Worm (Caenorhabditis elegans): ENCODE measurements around the gene qua-1.

The qua-1 gene

DNA sequence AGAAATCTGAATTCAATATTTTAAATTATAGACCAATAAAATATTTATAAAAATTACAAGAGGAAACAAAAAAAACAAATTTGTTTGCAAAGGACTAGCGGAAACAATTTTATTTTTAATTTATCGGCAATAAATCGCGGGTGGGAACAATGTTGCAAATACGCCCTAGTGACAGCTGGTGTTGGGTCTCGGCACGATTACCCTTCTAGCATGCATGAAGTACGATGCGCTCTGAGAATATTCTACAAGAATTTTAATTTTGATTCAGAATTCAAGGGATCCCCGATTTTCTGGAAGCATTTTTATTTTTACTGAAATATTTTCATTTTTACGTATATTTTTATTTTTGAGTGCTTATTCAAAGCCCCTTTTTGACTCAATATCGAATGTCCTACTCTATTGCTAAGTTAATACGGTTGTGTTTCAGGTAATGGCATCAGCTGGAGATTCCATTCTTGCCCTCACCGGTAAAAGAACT lies 13.5 kb upstream of the qua-1 start, which contains the start of the genes mig-5 and cct-1:
Gene mig-5, minus strand, starts transcription at position 8 of the 478 bp plus-strand sequence.
Gene cct-1, plus strand, starts transcription at position 428 of the 478 bp plus-strand sequence.
- no peak for TF ChIP-seq aly-1 (tag; optimal IDR thresholded peaks at IDR 0.05)
- TF ChIP-seq tra-4 (tag; optimal IDR thresholded peaks at IDR 0.05): no peak
- TF ChIP-seq hnd-1 (tag; optimal IDR thresholded peaks at IDR 0.05): no peak
- TF ChIP-seq ceh-36 (tag; optimal IDR thresholded peaks at IDR 0.05): no peak
- TF ChIP-seq F13C5.2 (tag; optimal IDR thresholded peaks at IDR 0.05): peak; percentile 85
- peak; percentile 48; the same call in 1 of the 2 replicates for TF ChIP-seq flt-1 (GFP tag; IDR thresholded peaks at IDR 0.05)
- no peak for TF ChIP-seq scrt-1 (GFP tag; IDR thresholded peaks at IDR 0.05)
- TF ChIP-seq hmbx-1 (tag; optimal IDR thresholded peaks at IDR 0.05): no peak
- TF ChIP-seq hmg-4 (GFP tag; optimal IDR thresholded peaks at IDR 0.05): peak; percentile 31

DNA sequence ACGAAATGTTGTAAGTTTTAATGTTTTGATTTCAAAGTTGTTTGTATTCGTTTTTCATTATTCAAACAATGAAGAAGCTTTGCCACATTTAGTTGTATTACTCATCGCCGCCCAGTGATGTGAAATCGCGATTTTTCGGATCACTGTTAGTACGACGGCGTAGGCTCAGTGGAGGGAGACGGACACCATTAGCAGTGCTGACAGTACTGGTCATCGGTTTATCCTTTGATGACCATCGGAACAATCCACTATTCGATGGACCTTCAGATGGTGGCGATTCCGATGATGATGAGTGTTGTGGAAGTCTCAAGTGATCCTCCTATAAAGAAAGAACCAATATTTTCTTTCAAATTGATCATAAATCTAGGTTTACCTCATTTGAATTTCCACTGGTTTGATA lies 11.1 kb upstream of the qua-1 start:
- TF ChIP-seq F13C5.2 (tag; optimal IDR thresholded peaks at IDR 0.05) (no peak), tbx-37 (GFP tag; conservative IDR thresholded peaks at IDR 0.05) (no peak), scrt-1 (GFP tag; IDR thresholded peaks at IDR 0.05) (no peak), tra-4 (tag; optimal IDR thresholded peaks at IDR 0.05) (no peak), pes-1 (GFP tag; IDR thresholded peaks at IDR 0.05) (no peak), aly-1 (tag; optimal IDR thresholded peaks at IDR 0.05) (no peak), hmg-4 (GFP tag; optimal IDR thresholded peaks at IDR 0.05) (no peak)

DNA sequence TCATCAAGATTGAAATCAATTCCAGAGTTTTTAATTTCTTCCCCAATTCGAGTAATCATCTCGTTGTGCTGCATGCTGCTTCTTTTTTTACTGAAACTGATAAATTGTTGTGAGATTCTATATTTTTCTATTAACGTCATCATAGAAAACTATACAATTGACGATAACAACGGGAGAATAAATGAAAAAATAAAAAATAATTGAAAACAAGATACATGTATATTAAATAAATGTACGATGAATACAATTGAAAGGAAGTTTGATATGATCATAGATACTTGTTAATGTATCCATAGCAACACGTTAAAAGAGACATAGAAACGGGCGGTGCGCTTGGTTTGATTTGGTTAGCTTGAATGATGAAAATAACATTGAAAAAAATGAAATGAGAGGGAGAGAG lies 8.1 kb upstream of the qua-1 start, which contains the start of gene T05C12.8:
Gene T05C12.8, minus strand, starts transcription at position 101 of the 400 bp plus-strand sequence.
- TF ChIP-seq aly-1 (tag; optimal IDR thresholded peaks at IDR 0.05) (no peak), ceh-13 (GFP tag; optimal IDR thresholded peaks at IDR 0.05) (no peak), pes-1 (GFP tag; IDR thresholded peaks at IDR 0.05) (no peak), B0310.2 (tag; optimal IDR thresholded peaks at IDR 0.05) (no peak), ama-1 (optimal IDR thresholded peaks at IDR 0.05) (no peak)

DNA sequence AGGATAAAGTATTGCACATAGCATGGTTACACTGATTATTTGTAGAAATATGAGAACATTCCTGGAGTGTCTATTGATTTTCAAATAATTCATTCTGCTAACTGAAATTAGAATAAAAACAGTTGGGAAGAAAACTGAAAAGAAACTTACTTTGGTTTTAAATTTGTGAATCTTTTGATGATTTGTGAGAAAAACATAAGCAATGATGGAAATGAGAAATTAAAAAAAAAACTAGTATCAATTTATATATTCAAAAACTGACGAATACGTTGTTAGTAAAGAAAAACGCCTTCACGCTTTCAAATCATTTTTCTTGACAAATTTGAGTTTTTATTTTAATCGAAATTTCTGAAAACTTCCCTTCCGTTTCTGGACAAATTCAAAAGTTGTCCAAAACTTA lies 5.5 kb upstream of the qua-1 start, which contains the start of gene T05C12.9:
Gene T05C12.9, minus strand, starts transcription at position 101 of the 400 bp plus-strand sequence.
- TF ChIP-seq tbx-11 (GFP tag; IDR thresholded peaks at IDR 0.05): no peak
- no peak for TF ChIP-seq B0310.2 (tag; optimal IDR thresholded peaks at IDR 0.05)
- no peak for TF ChIP-seq sea-1 (GFP tag; conservative IDR thresholded peaks at IDR 0.05)
- no peak for TF ChIP-seq aly-1 (tag; optimal IDR thresholded peaks at IDR 0.05)

DNA sequence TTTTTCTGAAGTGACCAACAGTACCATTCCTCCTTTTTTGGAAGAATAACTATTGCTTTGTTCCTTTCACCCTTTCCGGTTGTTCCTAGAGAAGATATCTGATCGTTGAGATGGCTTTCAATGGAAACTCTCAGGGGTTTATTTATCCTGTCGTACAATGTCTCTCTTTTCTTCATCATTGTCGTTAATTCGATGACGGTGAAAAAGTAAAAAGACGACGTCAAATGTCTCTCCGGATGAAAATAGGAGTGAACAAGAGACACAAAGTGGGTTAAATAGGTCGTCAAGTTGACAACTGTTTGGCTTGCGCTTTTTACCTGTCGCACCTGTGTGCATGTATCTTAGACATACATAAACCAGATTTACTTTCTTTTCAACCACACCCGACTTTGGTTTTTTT lies 4.7 kb upstream of the qua-1 start:
- TF ChIP-seq ceh-36 (tag; optimal IDR thresholded peaks at IDR 0.05) (no peak), F13C5.2 (tag; optimal IDR thresholded peaks at IDR 0.05) (no peak), hmbx-1 (tag; optimal IDR thresholded peaks at IDR 0.05) (no peak), flt-1 (GFP tag; IDR thresholded peaks at IDR 0.05) (no peak), hnd-1 (tag; optimal IDR thresholded peaks at IDR 0.05) (no peak), sea-1 (GFP tag; conservative IDR thresholded peaks at IDR 0.05) (no peak), scrt-1 (GFP tag; IDR thresholded peaks at IDR 0.05) (no peak), ceh-13 (GFP tag; optimal IDR thresholded peaks at IDR 0.05) (no peak), hmg-4 (GFP tag; optimal IDR thresholded peaks at IDR 0.05) (no peak), tra-4 (tag; optimal IDR thresholded peaks at IDR 0.05) (no peak), ets-7 (tag; optimal IDR thresholded peaks at IDR 0.05) (no peak), B0310.2 (tag; optimal IDR thresholded peaks at IDR 0.05) (no peak), pes-1 (GFP tag; IDR thresholded peaks at IDR 0.05) (no peak), tbx-37 (GFP tag; conservative IDR thresholded peaks at IDR 0.05) (no peak), aly-1 (tag; optimal IDR thresholded peaks at IDR 0.05) (no peak), ama-1 (optimal IDR thresholded peaks at IDR 0.05) (no peak)

DNA sequence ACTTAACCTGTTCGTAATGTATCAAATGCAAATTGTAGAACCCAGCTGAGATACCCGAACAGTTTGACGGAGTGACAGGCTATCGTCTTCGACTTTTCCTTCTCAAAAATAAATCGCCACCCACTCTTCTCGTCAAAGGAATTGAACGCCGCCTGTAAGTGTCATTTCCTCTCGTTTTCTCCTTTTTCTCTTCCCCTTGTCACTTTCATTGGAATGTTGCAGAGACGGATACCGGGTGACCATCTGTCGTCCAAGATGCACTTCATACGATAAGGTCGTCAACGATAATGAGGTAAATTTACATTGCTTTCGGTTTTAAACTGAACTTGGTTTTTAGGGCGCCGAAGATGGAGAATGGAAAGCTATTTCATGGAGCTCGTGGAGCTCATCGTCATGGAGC lies 1.2 kb downstream of the qua-1 start:
- TF ChIP-seq ceh-36 (tag; optimal IDR thresholded peaks at IDR 0.05) (no peak), pes-1 (GFP tag; IDR thresholded peaks at IDR 0.05) (no peak), hmg-4 (GFP tag; optimal IDR thresholded peaks at IDR 0.05) (no peak), scrt-1 (GFP tag; IDR thresholded peaks at IDR 0.05) (no peak), F13C5.2 (tag; optimal IDR thresholded peaks at IDR 0.05) (no peak), tra-4 (tag; optimal IDR thresholded peaks at IDR 0.05) (no peak), ama-1 (optimal IDR thresholded peaks at IDR 0.05) (no peak), tbx-11 (GFP tag; IDR thresholded peaks at IDR 0.05) (no peak), B0310.2 (tag; optimal IDR thresholded peaks at IDR 0.05) (no peak), aly-1 (tag; optimal IDR thresholded peaks at IDR 0.05) (no peak)

DNA sequence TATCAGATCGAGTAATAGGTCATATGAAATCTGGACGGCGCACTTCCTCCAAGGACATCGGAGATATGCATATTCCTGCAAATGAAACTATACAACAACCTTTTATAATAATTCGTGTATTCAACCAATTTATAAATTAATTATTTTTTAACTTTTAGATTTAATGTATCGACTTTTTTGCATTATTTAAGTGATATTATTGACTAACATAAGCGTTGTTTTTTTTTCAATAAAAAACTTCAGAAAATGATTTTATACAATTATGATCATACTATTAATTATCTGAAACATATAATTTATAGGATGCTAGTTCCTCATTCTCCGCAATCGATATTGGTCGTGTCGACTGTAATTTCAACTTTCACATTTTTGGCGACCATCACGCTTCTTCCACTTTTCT lies 5.4 kb downstream of the qua-1 start, which contains the start of gene col-76:
Gene col-76, plus strand, starts transcription at position 301 of the 400 bp plus-strand sequence.
- TF ChIP-seq ets-7 (tag; optimal IDR thresholded peaks at IDR 0.05) (no peak), tra-4 (tag; optimal IDR thresholded peaks at IDR 0.05) (no peak), ceh-36 (tag; optimal IDR thresholded peaks at IDR 0.05) (no peak), flt-1 (GFP tag; IDR thresholded peaks at IDR 0.05) (no peak), aly-1 (tag; optimal IDR thresholded peaks at IDR 0.05) (no peak), hnd-1 (tag; optimal IDR thresholded peaks at IDR 0.05) (no peak), ceh-13 (GFP tag; optimal IDR thresholded peaks at IDR 0.05) (no peak), tbx-37 (GFP tag; conservative IDR thresholded peaks at IDR 0.05) (no peak), ama-1 (optimal IDR thresholded peaks at IDR 0.05) (no peak), sea-1 (GFP tag; conservative IDR thresholded peaks at IDR 0.05) (no peak), pes-1 (GFP tag; IDR thresholded peaks at IDR 0.05) (no peak), hmbx-1 (tag; optimal IDR thresholded peaks at IDR 0.05) (no peak), tbx-11 (GFP tag; IDR thresholded peaks at IDR 0.05) (no peak), F13C5.2 (tag; optimal IDR thresholded peaks at IDR 0.05) (no peak), hmg-4 (GFP tag; optimal IDR thresholded peaks at IDR 0.05) (no peak), B0310.2 (tag; optimal IDR thresholded peaks at IDR 0.05) (no peak), scrt-1 (GFP tag; IDR thresholded peaks at IDR 0.05) (no peak)

DNA sequence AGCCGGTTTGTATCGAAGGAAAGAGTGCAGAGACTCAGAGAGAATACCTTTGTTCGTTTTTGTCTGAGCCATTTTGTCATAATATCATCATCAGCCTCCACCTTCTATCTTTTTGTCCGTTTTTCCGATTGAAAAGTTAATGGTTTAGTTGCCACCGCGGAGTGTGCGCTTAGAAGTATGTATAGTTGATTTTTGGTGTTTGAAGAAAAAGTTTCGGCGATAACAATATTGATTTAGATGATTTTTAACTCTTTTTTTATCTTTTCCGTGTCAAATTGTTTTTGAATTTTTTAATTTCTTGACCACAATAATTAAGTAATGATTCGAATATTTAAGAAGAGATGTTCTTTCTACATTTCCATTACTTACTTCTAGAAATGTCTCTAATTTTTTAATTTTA lies 7.0 kb downstream of the qua-1 start:
- TF ChIP-seq ceh-13 (GFP tag; optimal IDR thresholded peaks at IDR 0.05): no peak
- no peak for TF ChIP-seq hmbx-1 (tag; optimal IDR thresholded peaks at IDR 0.05)
- TF ChIP-seq ets-7 (tag; optimal IDR thresholded peaks at IDR 0.05): no peak
- no peak for TF ChIP-seq F13C5.2 (tag; optimal IDR thresholded peaks at IDR 0.05)
- no peak for TF ChIP-seq aly-1 (tag; optimal IDR thresholded peaks at IDR 0.05)
